Worm (Caenorhabditis elegans) whole organism, mixed stage, embryonic: ENCODE data around the gene C30G12.4.

Source experiments
- M03D4.4 ChIP-seq: sonication (generic microtip); optimal IDR thresholded peaks from 2 replicates; lab custom pipeline; 2017; ENCODE audit warnings: mild to moderate bottlenecking, missing genetic modification characterization, missing compliant biosample characterization
- bed-3 ChIP-seq: fragments of 200-800 bp; sonication (Bioruptor generic); optimal IDR thresholded peaks from 3 replicates; lab custom pipeline; 2018; ENCODE audit warnings: mild to moderate bottlenecking, missing genetic modification characterization, moderate library complexity, missing compliant biosample characterization
- blmp-1 ChIP-seq: fragments of 150-350 bp; optimal IDR thresholded peaks from 2 replicates; lab custom pipeline; 2014; ENCODE audit warnings: missing biosample characterization, missing genetic modification characterization
- ceh-39 ChIP-seq: fragments of 150-350 bp; optimal IDR thresholded peaks from 2 replicates; lab custom pipeline; 2014; ENCODE audit warnings: missing biosample characterization, missing genetic modification characterization
- ceh-43 ChIP-seq: fragments of 200-800 bp; sonication (Bioruptor generic); optimal IDR thresholded peaks from 2 replicates; lab custom pipeline; 2018; ENCODE audit warnings: mild to moderate bottlenecking, missing genetic modification characterization, moderate library complexity, missing compliant biosample characterization
- ceh-83 ChIP-seq: fragments of 200-800 bp; sonication (Bioruptor generic); optimal IDR thresholded peaks from 2 replicates; lab custom pipeline; 2018; ENCODE audit warnings: mild to moderate bottlenecking, missing genetic modification characterization, missing compliant biosample characterization
- ces-1 ChIP-seq: fragments of 150-350 bp; optimal IDR thresholded peaks from 2 replicates; lab custom pipeline; 2014; ENCODE audit warnings: missing biosample characterization, missing genetic modification reagents, missing genetic modification characterization
- cnd-1 ChIP-seq: fragments of 200-800 bp; sonication (Bioruptor generic); optimal IDR thresholded peaks from 2 replicates; lab custom pipeline; 2018; ENCODE audit warnings: mild to moderate bottlenecking, missing genetic modification characterization, missing compliant biosample characterization
- elt-3 ChIP-seq: fragments of 150-350 bp; optimal IDR thresholded peaks from 2 replicates; lab custom pipeline; 2014; ENCODE audit warnings: missing biosample characterization, missing genetic modification characterization
- flh-1 ChIP-seq: fragments of 200-800 bp; sonication (Bioruptor generic); optimal IDR thresholded peaks from 2 replicates; lab custom pipeline; 2018; ENCODE audit warnings: mild to moderate bottlenecking, missing genetic modification characterization, moderate library complexity, missing compliant biosample characterization
- ham-2 ChIP-seq: fragments of 200-800 bp; sonication (Bioruptor generic); optimal IDR thresholded peaks from 2 replicates; lab custom pipeline; 2018; ENCODE audit warnings: mild to moderate bottlenecking, missing genetic modification characterization, missing compliant biosample characterization
- hlh-1 ChIP-seq: fragments of 150-350 bp; optimal IDR thresholded peaks from 2 replicates; lab custom pipeline; 2014; ENCODE audit warnings: missing biosample characterization, missing genetic modification reagents, missing genetic modification characterization
- lin-13 ChIP-seq: fragments of 150-350 bp; optimal IDR thresholded peaks from 2 replicates; lab custom pipeline; 2014; ENCODE audit warnings: missing biosample characterization, missing genetic modification characterization
- lin-32 ChIP-seq: fragments of 200-800 bp; sonication (Bioruptor generic); optimal IDR thresholded peaks from 2 replicates; lab custom pipeline; 2018; ENCODE audit warnings: mild to moderate bottlenecking, missing genetic modification characterization, missing compliant biosample characterization
- mab-5 ChIP-seq: fragments of 150-350 bp; optimal IDR thresholded peaks from 2 replicates; lab custom pipeline; 2014; ENCODE audit warnings: missing biosample characterization, missing genetic modification characterization
- mep-1 ChIP-seq: fragments of 150-350 bp; optimal IDR thresholded peaks from 2 replicates; lab custom pipeline; 2017; ENCODE audit warnings: missing biosample characterization, missing genetic modification reagents, missing genetic modification characterization, inconsistent platforms
- mls-2 ChIP-seq: sonication (generic microtip); optimal IDR thresholded peaks from 2 replicates; lab custom pipeline; 2016; ENCODE audit warnings: mild to moderate bottlenecking, missing genetic modification characterization, moderate library complexity, missing compliant biosample characterization
- nhr-12 ChIP-seq: fragments of 150-350 bp; optimal IDR thresholded peaks from 2 replicates; lab custom pipeline; 2014; ENCODE audit warnings: missing biosample characterization, missing genetic modification characterization
- nhr-2 ChIP-seq: fragments of 150-350 bp; optimal IDR thresholded peaks from 2 replicates; lab custom pipeline; 2014; ENCODE audit warnings: missing biosample characterization, missing genetic modification characterization
- nhr-237 ChIP-seq: fragments of 150-350 bp; optimal IDR thresholded peaks from 2 replicates; lab custom pipeline; 2014; ENCODE audit warnings: missing biosample characterization, missing genetic modification characterization
- nhr-28 ChIP-seq: fragments of 150-350 bp; optimal IDR thresholded peaks from 2 replicates; lab custom pipeline; 2014; ENCODE audit warnings: missing biosample characterization, missing genetic modification characterization
- nhr-76 ChIP-seq: sonication (generic microtip); optimal IDR thresholded peaks from 2 replicates; lab custom pipeline; 2017; ENCODE audit warnings: missing biosample characterization, missing genetic modification characterization
- pha-4 ChIP-seq: fragments of 150-350 bp; optimal IDR thresholded peaks from 2 replicates; lab custom pipeline; 2018; ENCODE audit warnings: missing biosample characterization, missing genetic modification reagents, missing genetic modification characterization
- snpc-4 ChIP-seq: fragments of 150-350 bp; optimal IDR thresholded peaks from 2 replicates; lab custom pipeline; 2014; ENCODE audit warnings: missing biosample characterization, missing genetic modification characterization
- sptf-1 ChIP-seq: sonication (generic microtip); optimal IDR thresholded peaks from 2 replicates; lab custom pipeline; 2017; ENCODE audit warnings: mild to moderate bottlenecking, missing genetic modification characterization, moderate library complexity, missing compliant biosample characterization
- tbx-8 ChIP-seq: fragments of 200-800 bp; sonication (Bioruptor generic); optimal IDR thresholded peaks from 2 replicates; lab custom pipeline; 2018; ENCODE audit warnings: mild to moderate bottlenecking, missing genetic modification characterization, moderate library complexity, missing compliant biosample characterization
- unc-120 ChIP-seq: sonication (generic microtip); optimal IDR thresholded peaks from 2 replicates; lab custom pipeline; 2017; ENCODE audit warnings: missing genetic modification characterization, missing compliant biosample characterization; ENCODE audit not compliant: poor library complexity, severe bottlenecking
- unc-39 ChIP-seq: fragments of 150-350 bp; optimal IDR thresholded peaks from 2 replicates; lab custom pipeline; 2014; ENCODE audit warnings: missing biosample characterization, missing genetic modification characterization
- unc-62 ChIP-seq: fragments of 150-350 bp; optimal IDR thresholded peaks from 2 replicates; lab custom pipeline; 2014; ENCODE audit warnings: missing biosample characterization, missing genetic modification reagents, missing genetic modification characterization
- zip-8 ChIP-seq: fragments of 150-350 bp; optimal IDR thresholded peaks from 2 replicates; lab custom pipeline; 2014; ENCODE audit warnings: missing biosample characterization, missing genetic modification characterization
- ztf-11 ChIP-seq: fragments of 150-350 bp; optimal IDR thresholded peaks from 2 replicates; lab custom pipeline; 2014; ENCODE audit warnings: missing biosample characterization, missing genetic modification characterization

C30G12.4 gene

DNA sequence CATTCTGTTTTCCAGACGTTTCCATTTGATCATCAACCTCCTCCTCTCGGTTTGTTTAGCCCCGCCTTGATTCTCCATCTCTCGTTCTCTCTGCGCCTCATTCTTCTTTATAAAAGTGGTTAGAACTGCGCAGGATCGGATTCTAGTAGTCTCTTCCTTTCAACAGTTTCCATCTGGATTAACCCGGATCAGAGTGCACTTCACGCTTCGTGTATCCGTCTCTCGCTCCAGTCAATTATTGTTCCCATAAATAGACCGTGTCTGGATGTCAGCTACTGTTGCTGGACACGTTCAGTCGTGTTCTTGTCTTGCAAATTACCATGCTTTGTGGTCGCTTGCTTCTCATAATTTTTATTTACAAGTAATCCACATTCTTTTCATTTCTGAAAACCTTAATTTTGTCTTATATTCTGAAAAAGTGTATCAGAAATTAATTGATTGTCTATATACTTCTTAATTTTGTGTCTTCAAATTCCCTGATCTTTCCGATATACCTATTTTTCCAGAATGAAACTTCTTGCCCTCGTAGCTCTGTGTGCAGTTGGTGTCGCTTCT is 33.2 kb upstream of the C30G12.4 start, which contains the start of gene F32A5.4:
F32A5.4 (plus strand) TSS at position 505 of the 555 bp plus-strand sequence.
- no peak for TF ChIP-seq nhr-76
- TF ChIP-seq nhr-237 (tag; lab: Kevin White, UChicago), result no peak
- TF ChIP-seq mls-2 (tag; lab: Kevin White, UChicago), result no peak
- no peak for TF ChIP-seq unc-120 (tag; lab: Kevin White, UChicago)
- TF ChIP-seq ces-1 (GFP tag; lab: Kevin White, UChicago), result no peak
- TF ChIP-seq lin-32, result no peak
- no peak for TF ChIP-seq nhr-12 (tag; lab: Kevin White, UChicago)
- no peak for TF ChIP-seq hlh-1
- no peak for TF ChIP-seq cnd-1 (tag; lab: Kevin White, UChicago)
- TF ChIP-seq snpc-4, result no peak
- TF ChIP-seq, all 35 proteins: peak for 0

DNA sequence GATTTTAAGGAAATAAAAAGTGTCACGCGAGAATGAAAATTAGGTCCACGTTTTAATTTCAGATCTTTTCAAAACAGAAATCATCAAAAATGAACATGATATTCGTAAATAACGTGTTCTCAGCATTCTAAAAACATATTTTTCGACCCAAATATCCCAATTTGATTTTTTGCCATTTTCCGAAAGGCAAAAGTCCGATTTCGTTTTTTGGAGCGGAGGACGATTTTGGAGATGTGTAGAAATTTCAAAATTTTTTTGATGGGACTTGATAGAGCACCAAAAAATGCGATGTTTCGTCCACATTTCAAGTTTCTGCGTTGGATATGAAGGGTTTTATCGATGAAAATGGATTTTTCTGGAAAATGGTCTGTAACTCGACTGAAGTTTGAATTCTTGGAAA is 31.3 kb upstream of the C30G12.4 start:
- TF ChIP-seq pha-4 (tag; lab: Kevin White, UChicago), result no peak
- TF ChIP-seq ztf-11 (tag; lab: Kevin White, UChicago), result no peak

DNA sequence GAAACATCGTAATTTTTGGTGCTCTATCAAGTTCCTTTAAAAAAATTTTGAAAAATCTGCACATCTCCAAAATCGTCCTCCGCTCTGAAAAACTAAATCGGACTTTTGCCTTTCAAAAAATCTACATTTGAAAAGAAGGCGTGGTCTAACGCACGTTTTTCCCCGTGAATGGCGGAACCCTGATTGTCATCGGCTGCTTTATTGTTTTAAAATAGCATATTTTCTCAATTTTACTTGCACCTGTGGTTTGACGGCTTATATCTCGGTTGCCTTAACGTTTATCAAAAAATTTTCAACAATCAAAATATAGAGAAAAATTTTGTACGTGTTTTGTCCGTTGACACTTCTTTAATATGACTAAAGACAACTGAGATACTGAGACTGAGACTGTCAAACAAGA is 30.0 kb upstream of the C30G12.4 start:
- no peak for TF ChIP-seq mls-2 (tag; lab: Kevin White, UChicago)
- TF ChIP-seq ceh-83, result no peak
- no peak for TF ChIP-seq nhr-76
- TF ChIP-seq zip-8 (tag; lab: Kevin White, UChicago), result no peak
- no peak for TF ChIP-seq cnd-1 (tag; lab: Kevin White, UChicago)
- no peak for TF ChIP-seq nhr-2
- TF ChIP-seq snpc-4, result no peak
- no peak for TF ChIP-seq lin-13
- TF ChIP-seq blmp-1 (tag; lab: Kevin White, UChicago), result no peak

DNA sequence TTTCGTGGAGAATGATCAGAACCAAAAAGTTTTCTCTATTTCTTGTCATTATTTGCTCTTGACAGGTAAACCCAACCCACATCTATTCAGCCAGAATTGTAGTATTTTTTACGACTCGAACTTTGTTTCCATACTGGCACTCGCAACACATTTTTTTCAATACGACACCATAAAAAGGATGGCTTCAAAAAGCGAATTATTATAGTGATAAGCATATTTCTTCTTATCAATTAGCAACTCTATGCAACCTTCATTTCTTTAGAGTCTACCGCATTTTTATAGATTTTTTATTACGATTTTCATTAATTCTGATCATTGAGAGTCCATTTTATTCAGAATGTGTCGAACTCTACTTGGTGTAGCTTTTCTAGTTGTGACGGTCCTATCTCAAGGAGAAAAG is 29.4 kb upstream of the C30G12.4 start, which contains the start of gene ctsa-3.1:
ctsa-3.1 (plus strand) TSS at position 337 of the 400 bp plus-strand sequence.
- no peak for TF ChIP-seq blmp-1 (tag; lab: Kevin White, UChicago)
- TF ChIP-seq ces-1 (GFP tag; lab: Kevin White, UChicago), result no peak
- TF ChIP-seq, all 35 proteins: peak for 0

DNA sequence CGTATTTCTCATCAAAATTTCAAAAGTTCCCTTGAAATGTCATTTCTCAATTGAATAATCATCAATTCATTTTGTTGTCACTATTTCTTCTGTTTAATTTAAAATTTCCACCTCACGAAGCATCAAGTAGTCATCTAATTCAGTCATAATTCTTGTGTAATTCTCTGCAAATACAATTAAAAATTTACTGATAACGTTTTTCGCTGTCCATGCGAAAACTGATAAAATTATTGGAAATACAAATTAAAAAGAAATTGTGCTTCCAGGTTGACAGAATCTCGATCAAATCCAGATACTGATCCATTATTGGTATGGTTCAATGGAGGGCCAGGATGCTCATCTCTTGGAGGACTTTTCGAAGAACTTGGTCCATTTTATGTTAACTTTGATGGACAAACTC is 28.7 kb upstream of the C30G12.4 start:
- no peak for TF ChIP-seq ceh-83
- TF ChIP-seq mab-5 (tag; lab: Kevin White, UChicago), result no peak
- TF ChIP-seq lin-32, result no peak
- no peak for TF ChIP-seq ceh-39
- no peak for TF ChIP-seq ztf-11 (tag; lab: Kevin White, UChicago)
- no peak for TF ChIP-seq nhr-2
- no peak for TF ChIP-seq cnd-1 (tag; lab: Kevin White, UChicago)
- no peak for TF ChIP-seq nhr-28 (tag; lab: Kevin White, UChicago)
- no peak for TF ChIP-seq ham-2
- no peak for TF ChIP-seq flh-1 (GFP tag; lab: Kevin White, UChicago)
- no peak for TF ChIP-seq mep-1 (tag; lab: Kevin White, UChicago)
- TF ChIP-seq sptf-1 (tag; lab: Kevin White, UChicago), result no peak
- TF ChIP-seq blmp-1 (tag; lab: Kevin White, UChicago), result no peak
- TF ChIP-seq unc-62 (GFP tag; lab: Kevin White, UChicago), result no peak
- no peak for TF ChIP-seq tbx-8 (GFP tag; lab: Kevin White, UChicago)
- no peak for TF ChIP-seq lin-13
- no peak for TF ChIP-seq elt-3 (tag; lab: Kevin White, UChicago)
- no peak for TF ChIP-seq mls-2 (tag; lab: Kevin White, UChicago)
- TF ChIP-seq unc-39 (tag; lab: Kevin White, UChicago), result no peak

DNA sequence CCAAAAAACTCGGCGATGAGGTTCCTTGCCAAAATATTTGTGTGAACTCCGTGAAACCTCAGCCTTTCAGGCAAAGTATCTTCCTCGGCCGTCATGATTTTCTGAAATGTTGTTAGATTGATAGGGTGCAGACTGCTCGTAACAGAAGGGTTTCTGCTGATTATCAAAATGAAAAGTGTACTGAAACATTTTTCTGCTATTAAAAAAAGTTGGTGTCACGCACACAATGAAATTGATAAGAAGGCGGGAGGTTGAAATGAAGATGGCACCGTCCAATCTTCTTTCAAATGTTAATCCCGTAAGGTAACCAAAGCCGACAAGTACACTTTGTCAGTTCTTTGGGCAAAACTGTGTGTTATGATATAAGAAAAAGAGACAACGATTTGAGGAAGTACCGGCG is 25.0 kb upstream of the C30G12.4 start:
- TF ChIP-seq unc-62 (GFP tag; lab: Kevin White, UChicago) (no peak), unc-39 (tag; lab: Kevin White, UChicago) (no peak), ceh-43 (GFP tag; lab: Kevin White, UChicago) (no peak), bed-3 (GFP tag; lab: Kevin White, UChicago) (no peak), M03D4.4 (tag; lab: Kevin White, UChicago) (no peak)
